Fruit fly (Drosophila melanogaster): ENCODE results near the gene nebu.

nebu gene

dm6 chr3L:12814806-12815205 lies 28.1 kb downstream of the nebu start (continued):
- TF ChIP-seq bbx (GFP tag; IDR thresholded peaks at IDR 0.05; ENCODE audit: partially characterized antibody) (peak; percentile 69), D19A (tag; optimal IDR thresholded peaks at IDR 0.05) (no peak), CG4360 (GFP tag; IDR thresholded peaks at IDR 0.05) (peak; percentile 49), fd64A (GFP tag; optimal IDR thresholded peaks at IDR 0.05) (no peak), zen2 (GFP tag; IDR thresholded peaks at IDR 0.05; ENCODE audit: partially characterized antibody) (peak; percentile 35; the same call in 1 of the 3 replicates), vnd (GFP tag; IDR thresholded peaks at IDR 0.05; ENCODE audit: partially characterized antibody) (peak; percentile 55; the same call in 2 of the 3 replicates), CG17359 (tag; optimal IDR thresholded peaks at IDR 0.05) (no peak), chinmo (GFP tag; IDR thresholded peaks at IDR 0.05; ENCODE audit: partially characterized antibody) (peak; percentile 78; the same call in 2 of the 4 replicates), CG16813 (GFP tag; IDR thresholded peaks at IDR 0.05; ENCODE audit: partially characterized antibody) (peak; percentile 57; the same call in 2 of the 3 replicates), ac (GFP tag; optimal IDR thresholded peaks at IDR 0.05) (no peak), CG11560 (tag; IDR thresholded peaks at IDR 0.05) (no peak), Dip3 (GFP tag; optimal IDR thresholded peaks at IDR 0.05) (no peak), CG42726 (GFP tag; IDR thresholded peaks at IDR 0.05; ENCODE audit: partially characterized antibody) (0 out of 2 replicates have a peak, but pooled peaks have one; percentile 54), prd (optimal IDR thresholded peaks at IDR 0.05) (no peak), prd (GFP tag; IDR thresholded peaks at IDR 0.05) (no peak), CG6791 (GFP tag; IDR thresholded peaks at IDR 0.05; ENCODE audit: partially characterized antibody) (peak; percentile 84), CG12659 (GFP tag; optimal IDR thresholded peaks at IDR 0.05) (peak; percentile 6), CG30431 (GFP tag; optimal IDR thresholded peaks at IDR 0.05) (no peak), Trl (optimal IDR thresholded peaks at IDR 0.05) (no peak), Trl (GFP tag; optimal IDR thresholded peaks at IDR 0.05) (no peak), nerfin-1 (tag; optimal IDR thresholded peaks at IDR 0.05) (no peak), sens (GFP tag) (no peak), CG34422 (GFP tag; IDR thresholded peaks at IDR 0.05) (no peak), CG1603 (tag; optimal IDR thresholded peaks at IDR 0.05) (no peak), CG13894 (tag; optimal IDR thresholded peaks at IDR 0.05) (no peak), bigmax (GFP tag; optimal IDR thresholded peaks at IDR 0.05) (peak; percentile 40), CG2129 (GFP tag; IDR thresholded peaks at IDR 0.05; ENCODE audit: partially characterized antibody) (no peak), gt (GFP tag; IDR thresholded peaks at IDR 0.05) (no peak), az2 (GFP tag; optimal IDR thresholded peaks at IDR 0.05) (no peak), Xrp1 (GFP tag; IDR thresholded peaks at IDR 0.05) (0 out of 2 replicates have a peak, but pooled peaks have one; percentile 10), MESR4 (GFP tag; optimal IDR thresholded peaks at IDR 0.05) (no peak), CG8281 (tag; optimal IDR thresholded peaks at IDR 0.05) (no peak), CG9797 (GFP tag; optimal IDR thresholded peaks at IDR 0.05) (no peak), tna (GFP tag; IDR thresholded peaks at IDR 0.05; ENCODE audit: partially characterized antibody) (peak; percentile 50; the same call in 1 of the 2 replicates), Myb (GFP tag; optimal IDR thresholded peaks at IDR 0.05) (peak; percentile 13), CG10462 (GFP tag; optimal IDR thresholded peaks at IDR 0.05) (no peak), CG2889 (GFP tag; IDR thresholded peaks at IDR 0.05) (no peak), sqz (GFP tag; optimal IDR thresholded peaks at IDR 0.05) (no peak), CG10979 (tag; optimal IDR thresholded peaks at IDR 0.05) (no peak), CG3847 (GFP tag; IDR thresholded peaks at IDR 0.05) (no peak), esg (GFP tag; conservative IDR thresholded peaks at IDR 0.05) (no peak), CG10543 (GFP tag; optimal IDR thresholded peaks at IDR 0.05) (no peak), gem (tag; optimal IDR thresholded peaks at IDR 0.05) (no peak), tgo (GFP tag; IDR thresholded peaks at IDR 0.05) (no peak), Nf-YA (GFP tag; IDR thresholded peaks at IDR 0.05) (no peak), schlank (tag; optimal IDR thresholded peaks at IDR 0.05) (no peak), Blimp-1 (GFP tag; optimal IDR thresholded peaks at IDR 0.05) (no peak), CG12219 (GFP tag; optimal IDR thresholded peaks at IDR 0.05) (no peak), stc (GFP tag; IDR thresholded peaks at IDR 0.05) (no peak), ttk (GFP tag; IDR thresholded peaks at IDR 0.05) (no peak), sisA (GFP tag; IDR thresholded peaks at IDR 0.05) (no peak)
